Worm (Caenorhabditis elegans) whole organism, L2 larva: ENCODE results near the gene snf-7.

Experiments
- ama-1 ChIP-seq: fragments of 150-350 bp; optimal IDR thresholded peaks from 2 replicates; lab custom pipeline; 2018; ENCODE audit warnings: inconsistent platforms
- dmd-4 ChIP-seq: sonication (generic microtip); optimal IDR thresholded peaks from 2 replicates; lab custom pipeline; 2017; ENCODE audit warnings: missing biosample characterization, missing genetic modification characterization
- egl-27 ChIP-seq: sonication (generic microtip); optimal IDR thresholded peaks from 3 replicates; lab custom pipeline; 2017; ENCODE audit warnings: missing biosample characterization, missing genetic modification reagents, missing genetic modification characterization
- lin-13 ChIP-seq: fragments of 150-350 bp; optimal IDR thresholded peaks from 2 replicates; lab custom pipeline; 2014; ENCODE audit warnings: missing biosample characterization, missing genetic modification reagents, missing genetic modification characterization
- nhr-12 ChIP-seq: fragments of 150-350 bp; optimal IDR thresholded peaks from 2 replicates; lab custom pipeline; 2014; ENCODE audit warnings: missing biosample characterization, missing genetic modification characterization
- zag-1 ChIP-seq: fragments of 150-350 bp; optimal IDR thresholded peaks from 2 replicates; lab custom pipeline; 2014; ENCODE audit warnings: missing biosample characterization, missing genetic modification characterization
- ztf-11 ChIP-seq: sonication (generic microtip); optimal IDR thresholded peaks from 2 replicates; lab custom pipeline; 2017; ENCODE audit warnings: missing biosample characterization, missing genetic modification characterization

DNA sequence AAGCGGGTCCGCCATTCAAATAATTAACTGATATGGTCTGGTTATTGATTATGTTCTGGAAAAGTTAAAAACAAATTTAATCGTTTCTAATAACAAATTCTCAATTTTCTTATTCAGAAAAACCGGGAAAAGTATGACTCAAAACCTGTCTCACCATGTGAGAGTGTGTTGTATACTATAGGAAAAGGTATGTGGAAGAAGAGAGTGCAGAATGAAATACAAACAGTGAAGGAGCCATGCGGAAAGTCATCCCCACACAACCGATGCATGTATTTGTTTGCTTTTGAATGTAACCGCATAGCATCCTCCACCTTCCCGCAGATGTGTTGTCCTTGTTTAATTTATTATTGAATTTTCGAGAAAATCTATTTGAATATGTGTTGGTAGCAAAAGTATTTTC is 4.8 kb upstream of the snf-7 start, which contains the start of gene ZK1010.8:
- no peak for TF ChIP-seq ztf-11 (tag; lab: Kevin White, UChicago)
- no peak for TF ChIP-seq egl-27
- no peak for TF ChIP-seq ama-1 (lab: Kevin White, UChicago)
- no peak for TF ChIP-seq dmd-4
- no peak for TF ChIP-seq zag-1 (tag; lab: Kevin White, UChicago)
- no peak for TF ChIP-seq lin-13
- TF ChIP-seq nhr-12 (tag; lab: Kevin White, UChicago): no peak
